Fruit fly (Drosophila melanogaster) whole organism, embryonic: ENCODE measurements around the gene CG13837.

ENCODE experiments used
- Asciz ChIP-seq: fragments of 200-800 bp; sonication (Bioruptor generic); optimal IDR thresholded peaks from 2 replicates; lab custom pipeline; 2017; ENCODE audit warnings: missing biosample characterization, mild to moderate bottlenecking, missing genetic modification characterization, missing genetic modification reagents
- Atf-2 ChIP-seq: fragments of 200-800 bp; sonication (Bioruptor generic); optimal IDR thresholded peaks from 2 replicates; lab custom pipeline; 2016; ENCODE audit warnings: missing biosample characterization, missing genetic modification characterization
- CG10321 ChIP-seq: fragments of 200-800 bp; sonication (Bioruptor generic); IDR thresholded peaks from 2 replicates; pipeline ENCODE4 v1.3.6; 2022; ENCODE audit warnings: missing biosample characterization, missing genetic modification characterization
- CG10431 ChIP-seq: fragments of 200-800 bp; sonication (Bioruptor generic); optimal IDR thresholded peaks from 3 replicates; lab custom pipeline; 2018; ENCODE audit warnings: missing biosample characterization, mild to moderate bottlenecking, missing genetic modification characterization
- CG10654 ChIP-seq: fragments of 200-800 bp; sonication (Bioruptor generic); optimal IDR thresholded peaks from 2 replicates; lab custom pipeline; 2016; ENCODE audit warnings: missing biosample characterization, missing genetic modification characterization
- CG11695 ChIP-seq: fragments of 200-800 bp; sonication (Bioruptor generic); IDR thresholded peaks from 3 replicates; pipeline ENCODE4 v1.3.6; 2022; ENCODE audit warnings: missing biosample characterization, missing genetic modification characterization
- CG12744 ChIP-seq: fragments of 200-800 bp; sonication (Bioruptor generic); optimal IDR thresholded peaks from 2 replicates; lab custom pipeline; 2016; ENCODE audit warnings: missing biosample characterization, missing genetic modification characterization
- CG2678 ChIP-seq: fragments of 200-800 bp; sonication (Bioruptor generic); optimal IDR thresholded peaks from 3 replicates; lab custom pipeline; 2019; ENCODE audit warnings: missing biosample characterization, mild to moderate bottlenecking, missing genetic modification characterization, moderate library complexity
- CG31388 ChIP-seq: fragments of 200-800 bp; sonication (Bioruptor generic); optimal IDR thresholded peaks from 2 replicates; lab custom pipeline; 2016; ENCODE audit warnings: missing biosample characterization, missing genetic modification characterization
- CG34224 ChIP-seq: fragments of 200-800 bp; sonication (Bioruptor generic); IDR thresholded peaks from 3 replicates; pipeline ENCODE4 v1.3.6; 2022; ENCODE audit warnings: missing biosample characterization, missing genetic modification characterization; ENCODE audit not compliant: partially characterized antibody
- CG4360 ChIP-seq: fragments of 200-800 bp; sonication (Bioruptor generic); IDR thresholded peaks from 2 replicates; pipeline ENCODE4 v1.3.6; 2022; ENCODE audit warnings: missing biosample characterization, missing genetic modification characterization
- CG9727 ChIP-seq: fragments of 200-800 bp; sonication (Bioruptor generic); optimal IDR thresholded peaks from 3 replicates; lab custom pipeline; 2017; ENCODE audit warnings: missing biosample characterization, mild to moderate bottlenecking, missing genetic modification characterization
- CkIIα-i1 ChIP-seq: fragments of 200-800 bp; sonication (Bioruptor generic); IDR thresholded peaks from 2 replicates; pipeline ENCODE4 v1.3.6; 2022; ENCODE audit warnings: missing biosample characterization, missing genetic modification characterization
- Dfd ChIP-seq, 2 experiments: fragments of >200 bp; optimal IDR thresholded peaks; 2 replicates each; lab custom pipeline; 2017; ENCODE audit warnings: missing biosample characterization in 2 of 2, missing genetic modification characterization in 2 of 2
- Dp ChIP-seq: fragments of 200-800 bp; sonication (Bioruptor generic); optimal IDR thresholded peaks from 2 replicates; lab custom pipeline; 2018; ENCODE audit warnings: missing biosample characterization, mild to moderate bottlenecking, missing genetic modification characterization, moderate library complexity
- Dref ChIP-seq: fragments of 200-800 bp; sonication (Bioruptor generic); IDR thresholded peaks from 2 replicates; pipeline ENCODE4 v1.3.6; 2022; ENCODE audit warnings: missing biosample characterization, missing genetic modification characterization
- E2f1 ChIP-seq: fragments of 200-800 bp; sonication (Bioruptor generic); IDR thresholded peaks from 2 replicates; pipeline ENCODE4 v1.3.6; 2022; ENCODE audit warnings: missing biosample characterization, missing genetic modification characterization
- ERR ChIP-seq: fragments of 200-800 bp; sonication (Bioruptor generic); optimal IDR thresholded peaks from 2 replicates; lab custom pipeline; 2016; ENCODE audit warnings: missing biosample characterization, missing genetic modification characterization
- Ets97D ChIP-seq: fragments of 200-800 bp; sonication (Bioruptor generic); optimal IDR thresholded peaks from 3 replicates; lab custom pipeline; 2016; ENCODE audit warnings: missing biosample characterization, missing genetic modification characterization
- HLH4C ChIP-seq: fragments of 200-800 bp; sonication (Bioruptor generic); IDR thresholded peaks from 3 replicates; pipeline ENCODE4 v1.3.6; 2022; ENCODE audit warnings: missing biosample characterization, missing genetic modification characterization; ENCODE audit not compliant: partially characterized antibody
- MTF-1 ChIP-seq: fragments of 200-800 bp; sonication (Bioruptor generic); optimal IDR thresholded peaks from 2 replicates; lab custom pipeline; 2018; ENCODE audit warnings: missing biosample characterization, mild to moderate bottlenecking, missing genetic modification characterization, borderline replicate concordance
- Mes4 ChIP-seq: fragments of 200-800 bp; sonication (Bioruptor generic); optimal IDR thresholded peaks from 2 replicates; lab custom pipeline; 2016; ENCODE audit warnings: missing biosample characterization, missing genetic modification characterization
- NC2α ChIP-seq: fragments of 200-800 bp; sonication (Bioruptor generic); optimal IDR thresholded peaks from 2 replicates; lab custom pipeline; 2016; ENCODE audit warnings: missing biosample characterization, missing genetic modification characterization
- NC2β ChIP-seq: fragments of 200-800 bp; sonication (Bioruptor generic); optimal IDR thresholded peaks from 2 replicates; lab custom pipeline; 2016; ENCODE audit warnings: missing biosample characterization, missing genetic modification characterization
- PHDP ChIP-seq: fragments of 200-800 bp; sonication (Bioruptor generic); optimal IDR thresholded peaks from 3 replicates; lab custom pipeline; 2018; ENCODE audit warnings: missing biosample characterization, mild to moderate bottlenecking, missing genetic modification characterization, moderate library complexity
- Rfx ChIP-seq: fragments of 200-800 bp; sonication (Bioruptor generic); IDR thresholded peaks from 2 replicates; pipeline ENCODE4 v1.3.6; 2022; ENCODE audit warnings: missing biosample characterization, missing genetic modification characterization
- aop ChIP-seq: fragments of 200-800 bp; sonication (Bioruptor generic); IDR thresholded peaks from 2 replicates; pipeline ENCODE4 v1.3.6; 2022; ENCODE audit warnings: missing biosample characterization, missing genetic modification characterization
- ap ChIP-seq: fragments of 200-800 bp; sonication (Bioruptor generic); IDR thresholded peaks from 2 replicates; pipeline ENCODE4 v1.3.6; 2022; ENCODE audit warnings: missing biosample characterization, missing genetic modification characterization
- bowl ChIP-seq: fragments of 200-800 bp; sonication (Bioruptor generic); IDR thresholded peaks from 2 replicates; pipeline ENCODE4 v1.3.6; 2022; ENCODE audit warnings: missing biosample characterization, missing genetic modification characterization
- cato ChIP-seq: fragments of 200-800 bp; sonication (Bioruptor generic); optimal IDR thresholded peaks from 2 replicates; lab custom pipeline; 2016; ENCODE audit warnings: missing biosample characterization, missing genetic modification characterization, borderline replicate concordance
- ci ChIP-seq: fragments of 200-800 bp; sonication (Bioruptor generic); IDR thresholded peaks from 3 replicates; pipeline ENCODE4 v1.3.6; 2022; ENCODE audit warnings: missing biosample characterization, missing genetic modification characterization
- dimm ChIP-seq: fragments of 200-800 bp; sonication (Bioruptor generic); IDR thresholded peaks from 2 replicates; pipeline ENCODE4 v1.3.6; 2022; ENCODE audit warnings: missing biosample characterization, missing genetic modification characterization
- dmrt11E ChIP-seq: fragments of 200-800 bp; sonication (Bioruptor generic); optimal IDR thresholded peaks from 3 replicates; lab custom pipeline; 2018; ENCODE audit warnings: missing biosample characterization, mild to moderate bottlenecking, missing genetic modification characterization, moderate library complexity
- exex ChIP-seq: fragments of 200-800 bp; sonication (Bioruptor generic); optimal IDR thresholded peaks from 4 replicates; lab custom pipeline; 2018; ENCODE audit warnings: missing biosample characterization, mild to moderate bottlenecking, missing genetic modification characterization, moderate library complexity
- fd102C ChIP-seq: fragments of 200-800 bp; sonication (Bioruptor generic); optimal IDR thresholded peaks from 2 replicates; lab custom pipeline; 2018; ENCODE audit warnings: missing biosample characterization, mild to moderate bottlenecking, missing genetic modification characterization, moderate library complexity
- gfzf ChIP-seq: fragments of 200-800 bp; sonication (Bioruptor generic); optimal IDR thresholded peaks from 2 replicates; lab custom pipeline; 2016; ENCODE audit warnings: missing biosample characterization, mild to moderate bottlenecking, missing genetic modification characterization, moderate library complexity
- gsb ChIP-seq: fragments of 200-800 bp; sonication (Bioruptor generic); IDR thresholded peaks from 2 replicates; pipeline ENCODE4 v1.3.6; 2022; ENCODE audit warnings: missing biosample characterization, missing genetic modification characterization
- ham ChIP-seq: fragments of 200-800 bp; sonication (Bioruptor generic); IDR thresholded peaks from 2 replicates; pipeline ENCODE4 v1.3.6; 2022; ENCODE audit warnings: missing biosample characterization, missing genetic modification characterization
- knrl ChIP-seq: fragments of 200-800 bp; sonication (Bioruptor generic); IDR thresholded peaks from 3 replicates; pipeline ENCODE4 v1.3.6; 2022; ENCODE audit warnings: missing biosample characterization, missing genetic modification characterization; ENCODE audit not compliant: partially characterized antibody
- mirr ChIP-seq: fragments of 200-800 bp; sonication (Bioruptor generic); optimal IDR thresholded peaks from 3 replicates; lab custom pipeline; 2018; ENCODE audit warnings: missing biosample characterization, mild to moderate bottlenecking, missing genetic modification characterization
- nerfin-1 ChIP-seq: fragments of 200-800 bp; sonication (Bioruptor generic); optimal IDR thresholded peaks from 3 replicates; lab custom pipeline; 2019; ENCODE audit warnings: missing biosample characterization, mild to moderate bottlenecking, missing genetic modification characterization, moderate library complexity
- org-1 ChIP-seq: fragments of 200-800 bp; sonication (Bioruptor generic); optimal IDR thresholded peaks from 2 replicates; lab custom pipeline; 2017; ENCODE audit warnings: missing biosample characterization, missing genetic modification characterization
- run ChIP-seq: fragments of 200-800 bp; sonication (Bioruptor generic); optimal IDR thresholded peaks from 3 replicates; lab custom pipeline; 2018; ENCODE audit warnings: missing biosample characterization, mild to moderate bottlenecking, missing genetic modification characterization
- sqz ChIP-seq: fragments of 200-800 bp; sonication (Bioruptor generic); optimal IDR thresholded peaks from 3 replicates; lab custom pipeline; 2018; ENCODE audit warnings: missing biosample characterization, mild to moderate bottlenecking, missing genetic modification characterization
- sr ChIP-seq: fragments of 200-800 bp; sonication (Bioruptor generic); IDR thresholded peaks from 3 replicates; pipeline ENCODE4 v1.3.6; 2022; ENCODE audit warnings: missing biosample characterization, missing genetic modification characterization
- sug ChIP-seq: fragments of 200-800 bp; optimal IDR thresholded peaks from 2 replicates; lab custom pipeline; 2019; ENCODE audit warnings: missing biosample characterization, mild to moderate bottlenecking, missing genetic modification characterization, moderate library complexity
- toy ChIP-seq: fragments of 200-800 bp; sonication (Bioruptor generic); IDR thresholded peaks from 2 replicates; pipeline ENCODE4 v1.3.6; 2022; ENCODE audit warnings: missing biosample characterization, missing genetic modification characterization
- vnd ChIP-seq: fragments of 200-800 bp; sonication (Bioruptor generic); IDR thresholded peaks from 3 replicates; pipeline ENCODE4 v1.3.6; 2022; ENCODE audit warnings: missing biosample characterization, missing genetic modification characterization; ENCODE audit not compliant: partially characterized antibody
- zen2 ChIP-seq: fragments of 200-800 bp; sonication (Bioruptor generic); IDR thresholded peaks from 3 replicates; pipeline ENCODE4 v1.3.6; 2022; ENCODE audit warnings: missing biosample characterization, missing genetic modification characterization; ENCODE audit not compliant: partially characterized antibody
- zf30C ChIP-seq: fragments of 200-800 bp; sonication (Bioruptor generic); optimal IDR thresholded peaks from 3 replicates; lab custom pipeline; 2018; ENCODE audit warnings: missing biosample characterization, mild to moderate bottlenecking, missing genetic modification characterization

CG13837 gene

DNA sequence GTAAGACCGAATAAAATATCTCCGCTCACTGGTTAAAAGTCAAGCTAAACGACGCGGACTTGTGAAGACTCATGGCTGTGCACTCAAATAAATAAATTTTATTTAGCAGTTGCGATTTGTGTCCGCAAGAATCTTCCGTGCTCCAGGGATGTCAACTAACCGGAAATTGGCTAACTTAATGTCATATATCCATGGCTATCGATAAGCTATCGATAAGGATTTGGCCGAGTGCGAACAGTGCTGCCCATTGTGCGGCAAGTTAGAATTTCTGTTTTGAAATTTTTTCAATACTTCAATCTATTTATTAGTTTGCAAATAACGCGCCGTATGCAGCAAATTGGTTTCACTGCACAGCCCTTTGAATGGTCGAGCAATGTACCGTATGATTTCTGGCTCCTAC is 10.1 kb downstream of the CG13837 start, which contains the start of gene p53 (continued):
- TF ChIP-seq knrl (GFP tag; lab: Robert Waterston, UW) (peak; percentile 74; the same call in 2 of the 3 replicates), bowl (no peak), sug (tag; lab: Kevin White, UChicago) (peak; percentile 57), Dp (GFP tag; lab: Kevin White, UChicago) (peak; percentile 84), Dfd (GFP tag; optimal IDR thresholded peaks at IDR 0.05; lab: Kevin White, UChicago) (no peak), mirr (GFP tag; lab: Kevin White, UChicago) (peak; percentile 73), Mes4 (peak; percentile 82), CG4360 (peak; percentile 46), cato (GFP tag; lab: Kevin White, UChicago) (peak; percentile 21), nerfin-1 (tag; lab: Kevin White, UChicago) (peak; percentile 51), Asciz (GFP tag; lab: Kevin White, UChicago) (peak; percentile 74), CkIIα-i1 (GFP tag; lab: Robert Waterston, UW) (no peak), E2f1 (0 out of 2 replicates have a peak, but pooled peaks have one; percentile 20), CG10654 (peak; percentile 65), NC2α (peak; percentile 32), CG11695 (GFP tag; lab: Robert Waterston, UW) (no peak), dmrt11E (tag; lab: Kevin White, UChicago) (peak; percentile 62), PHDP (peak; percentile 79), sqz (peak; percentile 45), ERR (GFP tag; lab: Kevin White, UChicago) (peak; percentile 32), Dref (GFP tag; lab: Robert Waterston, UW) (peak; percentile 88), CG12744 (peak; percentile 78), dimm (GFP tag; lab: Robert Waterston, UW) (0 out of 2 replicates have a peak, but pooled peaks have one; percentile 26), org-1 (peak; percentile 43), Atf-2 (peak; percentile 64), CG10431 (GFP tag; lab: Kevin White, UChicago) (peak; percentile 32), toy (GFP tag; lab: Robert Waterston, UW) (peak; percentile 38; the same call in 1 of the 2 replicates), ham (no peak), CG2678 (peak; percentile 55), Ets97D (GFP tag; lab: Kevin White, UChicago) (peak; percentile 99), run (tag; lab: Kevin White, UChicago) (no peak), aop (GFP tag; lab: Robert Waterston, UW) (no peak), sr (peak; percentile 71; the same call in 1 of the 3 replicates), CG34224 (GFP tag; lab: Robert Waterston, UW) (peak; percentile 54), MTF-1 (GFP tag; lab: Kevin White, UChicago) (peak; percentile 86), ci (peak; percentile 92), zf30C (GFP tag; lab: Kevin White, UChicago) (no peak), gfzf (GFP tag; lab: Kevin White, UChicago) (peak; percentile 4), vnd (GFP tag; lab: Robert Waterston, UW) (peak; percentile 59; the same call in 2 of the 3 replicates), CG9727 (GFP tag; lab: Kevin White, UChicago) (peak; percentile 86), CG31388 (GFP tag; lab: Kevin White, UChicago) (no peak), gsb (GFP tag; lab: Robert Waterston, UW) (peak; percentile 65), ap (GFP tag; lab: Robert Waterston, UW) (peak; percentile 37; the same call in 1 of the 2 replicates), zen2 (GFP tag; lab: Robert Waterston, UW) (peak; percentile 64; the same call in 2 of the 3 replicates), exex (peak; percentile 32), NC2β (peak; percentile 84), HLH4C (peak; percentile 64), Rfx (peak; percentile 89), fd102C (GFP tag; lab: Kevin White, UChicago) (no peak), CG10321 (GFP tag; lab: Robert Waterston, UW) (peak; percentile 46; the same call in 1 of the 2 replicates)
